Worm (Caenorhabditis elegans) whole organism, early embryonic: ENCODE results near the gene T07G12.5.

Experiments used
- B0310.2 ChIP-seq: sonication (generic microtip); optimal IDR thresholded peaks from 2 replicates; lab custom pipeline; 2016; ENCODE audit warnings: mild to moderate bottlenecking, missing genetic modification characterization, missing compliant biosample characterization
- F13C5.2 ChIP-seq: sonication (generic microtip); optimal IDR thresholded peaks from 2 replicates; lab custom pipeline; 2017; ENCODE audit warnings: mild to moderate bottlenecking, missing genetic modification characterization, inconsistent platforms, missing compliant biosample characterization
- aly-1 ChIP-seq: sonication (generic microtip); optimal IDR thresholded peaks from 2 replicates; lab custom pipeline; 2016; ENCODE audit warnings: missing genetic modification characterization, missing compliant biosample characterization
- ama-1 ChIP-seq: fragments of 150-350 bp; optimal IDR thresholded peaks from 2 replicates; lab custom pipeline; 2014
- ceh-13 ChIP-seq: fragments of 200-800 bp; sonication (Bioruptor generic); optimal IDR thresholded peaks from 2 replicates; lab custom pipeline; 2018; ENCODE audit warnings: mild to moderate bottlenecking, missing genetic modification characterization, missing compliant biosample characterization
- ceh-36 ChIP-seq: sonication (generic microtip); optimal IDR thresholded peaks from 2 replicates; lab custom pipeline; 2016; ENCODE audit warnings: missing genetic modification characterization, inconsistent platforms, missing compliant biosample characterization
- ets-7 ChIP-seq: sonication (generic microtip); optimal IDR thresholded peaks from 2 replicates; lab custom pipeline; 2016; ENCODE audit warnings: missing genotype, missing genetic modification characterization, missing compliant biosample characterization
- flt-1 ChIP-seq: fragments of 200-800 bp; sonication (Bioruptor generic); IDR thresholded peaks from 2 replicates; pipeline ENCODE4 v1.3.6; 2022; ENCODE audit warnings: missing genetic modification characterization, missing compliant biosample characterization
- hmbx-1 ChIP-seq: sonication (generic microtip); optimal IDR thresholded peaks from 2 replicates; lab custom pipeline; 2016; ENCODE audit warnings: mild to moderate bottlenecking, missing genetic modification characterization, missing compliant biosample characterization
- hmg-4 ChIP-seq: fragments of 200-800 bp; sonication (Bioruptor generic); optimal IDR thresholded peaks from 2 replicates; lab custom pipeline; 2018; ENCODE audit warnings: mild to moderate bottlenecking, missing genetic modification characterization, missing compliant biosample characterization
- hnd-1 ChIP-seq: sonication (generic microtip); optimal IDR thresholded peaks from 2 replicates; lab custom pipeline; 2016; ENCODE audit warnings: missing genetic modification characterization, missing compliant biosample characterization
- pes-1 ChIP-seq: fragments of 200-800 bp; sonication (Bioruptor generic); IDR thresholded peaks from 2 replicates; pipeline ENCODE4 v1.3.6; 2022; ENCODE audit warnings: missing genetic modification reagents, missing genetic modification characterization, missing compliant biosample characterization
- scrt-1 ChIP-seq: fragments of 200-800 bp; sonication (Bioruptor generic); IDR thresholded peaks from 2 replicates; pipeline ENCODE4 v1.3.6; 2022; ENCODE audit warnings: missing genetic modification characterization, missing compliant biosample characterization
- sea-1 ChIP-seq: fragments of 200-800 bp; sonication (Bioruptor generic); conservative IDR thresholded peaks from 2 replicates; pipeline ENCODE4 v1.3.6; 2022; ENCODE audit warnings: missing genetic modification characterization, missing compliant biosample characterization
- tbx-11 ChIP-seq: fragments of 200-800 bp; sonication (Bioruptor generic); IDR thresholded peaks from 2 replicates; pipeline ENCODE4 v1.3.6; 2022; ENCODE audit warnings: missing genetic modification characterization, missing compliant biosample characterization
- tbx-37 ChIP-seq: fragments of 200-800 bp; sonication (Bioruptor generic); conservative IDR thresholded peaks from 2 replicates; pipeline ENCODE4 v1.3.6; 2022; ENCODE audit warnings: missing genetic modification reagents, missing genetic modification characterization, missing compliant biosample characterization
- tra-4 ChIP-seq: sonication (generic microtip); optimal IDR thresholded peaks from 2 replicates; lab custom pipeline; 2017; ENCODE audit warnings: missing genetic modification characterization, missing compliant biosample characterization

The T07G12.5 gene

DNA sequence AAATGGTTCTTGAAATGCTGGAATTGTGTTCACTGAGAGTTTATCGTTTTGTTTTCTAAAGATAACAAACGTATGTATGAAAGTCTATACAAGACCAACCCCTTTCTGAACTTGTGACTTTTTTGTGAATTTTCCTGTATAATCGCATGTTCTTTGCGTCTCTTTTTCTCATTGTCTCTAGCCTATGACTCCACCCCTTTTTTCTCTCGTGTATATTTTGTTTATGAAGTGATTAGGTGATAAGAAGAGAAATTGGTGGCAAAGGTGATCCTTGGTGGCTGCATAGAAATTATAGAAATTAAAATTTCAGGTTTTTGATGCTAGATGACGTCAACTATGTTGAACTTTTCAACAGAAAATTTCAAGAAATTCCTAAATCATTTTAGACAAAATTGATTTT lies at the start of gene T07G12.5:
Gene T07G12.5, minus strand, starts transcription at position 101 of the 400 bp plus-strand sequence.
- TF ChIP-seq B0310.2 (tag; lab: Kevin White, UChicago), result no peak
- no peak for TF ChIP-seq tra-4 (tag; lab: Kevin White, UChicago)
- no peak for TF ChIP-seq hmg-4 (GFP tag; lab: Kevin White, UChicago)
- no peak for TF ChIP-seq sea-1 (GFP tag; lab: Robert Waterston, UW)
- TF ChIP-seq aly-1 (tag; lab: Kevin White, UChicago), result no peak
- TF ChIP-seq ceh-13, result no peak
- TF ChIP-seq ceh-36 (tag; lab: Kevin White, UChicago), result no peak
- TF ChIP-seq ets-7 (tag; lab: Kevin White, UChicago), result no peak
- TF ChIP-seq F13C5.2, result no peak
- TF ChIP-seq hnd-1 (tag; lab: Kevin White, UChicago), result no peak
- no peak for TF ChIP-seq ama-1 (lab: Kevin White, UChicago)

DNA sequence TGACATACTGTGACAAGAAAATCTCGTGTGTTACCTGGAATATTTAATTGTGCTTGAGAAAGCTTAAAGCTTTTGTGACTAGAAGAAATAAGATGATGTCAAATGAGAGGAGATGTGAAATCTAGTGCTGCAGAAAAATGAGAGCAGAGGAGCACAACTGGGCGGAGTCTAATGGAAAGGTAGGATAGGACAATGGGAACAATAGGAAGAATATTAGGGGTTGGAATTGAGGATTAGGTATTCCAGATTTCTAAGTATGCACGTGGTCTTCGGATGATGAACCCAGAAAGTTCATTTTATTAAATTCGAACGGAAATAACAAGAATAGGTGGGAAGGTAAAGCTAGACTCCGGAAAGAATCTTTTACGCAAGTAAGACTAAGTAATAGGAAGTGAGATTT lies 48.6 kb upstream of the T07G12.5 start, which contains the start of gene C43F9.7:
Gene C43F9.7, minus strand, starts transcription at position 101 of the 400 bp plus-strand sequence.
- TF ChIP-seq ets-7 (tag; lab: Kevin White, UChicago), result no peak
- TF ChIP-seq hmg-4 (GFP tag; lab: Kevin White, UChicago), result no peak
- no peak for TF ChIP-seq ceh-36 (tag; lab: Kevin White, UChicago)
- TF ChIP-seq sea-1 (GFP tag; lab: Robert Waterston, UW), result no peak
- no peak for TF ChIP-seq F13C5.2
- TF ChIP-seq scrt-1, result no peak
- TF ChIP-seq pes-1 (GFP tag; lab: Robert Waterston, UW), result no peak
- TF ChIP-seq flt-1, result no peak
- no peak for TF ChIP-seq hmbx-1 (tag; lab: Kevin White, UChicago)
- TF ChIP-seq tra-4 (tag; lab: Kevin White, UChicago), result no peak
- no peak for TF ChIP-seq B0310.2 (tag; lab: Kevin White, UChicago)
- TF ChIP-seq tbx-11 (GFP tag; lab: Robert Waterston, UW), result no peak
- no peak for TF ChIP-seq ama-1 (lab: Kevin White, UChicago)

DNA sequence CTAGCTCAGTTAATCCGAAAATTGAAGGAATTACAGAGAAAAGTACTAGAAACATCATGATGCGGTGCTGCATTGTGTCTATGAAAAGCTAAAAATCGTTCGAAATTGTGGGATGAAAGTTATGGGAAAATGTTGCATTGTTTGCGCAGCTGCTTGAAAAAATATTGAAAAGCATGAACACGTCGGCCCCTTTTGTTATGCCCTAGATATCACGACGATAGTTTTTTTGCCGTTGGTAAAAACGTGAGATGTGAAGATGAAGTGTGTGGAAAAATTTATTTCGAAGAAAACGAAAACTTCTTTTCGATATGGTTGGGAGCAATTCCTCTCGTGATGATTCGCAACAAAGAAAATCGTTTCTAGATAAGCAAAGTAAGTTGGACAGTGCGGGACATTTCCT lies 45.7 kb upstream of the T07G12.5 start, which contains the start of the genes C43F9.5 and nkb-2:
Gene C43F9.5, minus strand, starts transcription at position 101 of the 400 bp plus-strand sequence.
Gene nkb-2, plus strand, starts transcription at position 277 of the 400 bp plus-strand sequence.
- TF ChIP-seq aly-1 (tag; lab: Kevin White, UChicago), result no peak
- TF ChIP-seq tra-4 (tag; lab: Kevin White, UChicago), result no peak
- no peak for TF ChIP-seq sea-1 (GFP tag; lab: Robert Waterston, UW)
- no peak for TF ChIP-seq ceh-36 (tag; lab: Kevin White, UChicago)
- no peak for TF ChIP-seq pes-1 (GFP tag; lab: Robert Waterston, UW)
- no peak for TF ChIP-seq ets-7 (tag; lab: Kevin White, UChicago)
- no peak for TF ChIP-seq hmbx-1 (tag; lab: Kevin White, UChicago)
- no peak for TF ChIP-seq scrt-1
- no peak for TF ChIP-seq ama-1 (lab: Kevin White, UChicago)
- no peak for TF ChIP-seq B0310.2 (tag; lab: Kevin White, UChicago)
- TF ChIP-seq ceh-13, result no peak
- no peak for TF ChIP-seq tbx-11 (GFP tag; lab: Robert Waterston, UW)
- TF ChIP-seq tbx-37 (GFP tag; lab: Robert Waterston, UW), result no peak
- no peak for TF ChIP-seq hnd-1 (tag; lab: Kevin White, UChicago)
- TF ChIP-seq flt-1, result no peak
- TF ChIP-seq F13C5.2, result no peak
- TF ChIP-seq hmg-4 (GFP tag; lab: Kevin White, UChicago), result no peak

DNA sequence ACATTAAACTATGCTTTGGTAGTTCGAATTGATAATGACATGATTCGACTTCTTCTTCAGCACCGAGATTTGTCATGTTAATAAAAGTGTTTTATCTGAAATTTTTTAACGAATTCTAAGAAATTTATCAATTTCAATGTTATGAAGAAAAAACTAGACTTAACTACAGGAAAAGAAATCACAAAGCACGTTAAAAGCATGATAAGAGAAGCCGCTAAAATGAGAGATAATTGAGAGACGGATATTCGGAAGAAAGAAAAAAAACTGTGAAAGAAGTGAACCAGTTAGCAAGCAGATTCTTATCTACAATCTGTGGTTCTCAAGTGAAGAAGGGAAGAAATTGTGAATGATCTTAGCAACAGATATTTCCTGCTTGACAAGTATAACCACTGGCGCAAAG lies 44.1 kb upstream of the T07G12.5 start, which contains the start of gene C43F9.4:
Gene C43F9.4, minus strand, starts transcription at position 101 of the 400 bp plus-strand sequence.
- no peak for TF ChIP-seq B0310.2 (tag; lab: Kevin White, UChicago)
- no peak for TF ChIP-seq hmg-4 (GFP tag; lab: Kevin White, UChicago)
- TF ChIP-seq tra-4 (tag; lab: Kevin White, UChicago), result no peak
- TF ChIP-seq sea-1 (GFP tag; lab: Robert Waterston, UW), result no peak
- TF ChIP-seq pes-1 (GFP tag; lab: Robert Waterston, UW), result no peak
- TF ChIP-seq flt-1, result no peak

DNA sequence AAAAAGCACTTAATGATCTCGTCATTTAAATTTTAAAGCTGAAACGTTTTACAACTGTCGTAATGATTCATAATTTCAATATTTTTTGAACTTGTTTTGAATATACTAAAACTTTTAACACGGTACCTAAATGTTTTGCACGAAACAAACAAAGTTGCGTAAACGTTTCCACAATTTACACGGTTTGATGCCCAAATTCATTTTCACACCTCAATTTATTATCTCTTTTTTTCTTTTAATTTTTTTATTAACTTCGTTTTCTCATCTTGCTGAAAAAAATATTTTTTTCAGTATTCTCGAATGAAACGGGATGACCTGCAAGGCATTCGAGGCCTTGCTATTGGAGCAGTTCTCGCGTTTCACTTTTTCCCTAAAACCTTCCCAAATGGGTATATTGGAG lies 39.3 kb upstream of the T07G12.5 start, which contains the start of gene oac-8:
Gene oac-8, plus strand, starts transcription at position 301 of the 400 bp plus-strand sequence.
- TF ChIP-seq aly-1 (tag; lab: Kevin White, UChicago) (no peak), pes-1 (GFP tag; lab: Robert Waterston, UW) (no peak), ceh-36 (tag; lab: Kevin White, UChicago) (no peak), scrt-1 (no peak), hmbx-1 (tag; lab: Kevin White, UChicago) (no peak), flt-1 (no peak), tbx-37 (GFP tag; lab: Robert Waterston, UW) (no peak)

DNA sequence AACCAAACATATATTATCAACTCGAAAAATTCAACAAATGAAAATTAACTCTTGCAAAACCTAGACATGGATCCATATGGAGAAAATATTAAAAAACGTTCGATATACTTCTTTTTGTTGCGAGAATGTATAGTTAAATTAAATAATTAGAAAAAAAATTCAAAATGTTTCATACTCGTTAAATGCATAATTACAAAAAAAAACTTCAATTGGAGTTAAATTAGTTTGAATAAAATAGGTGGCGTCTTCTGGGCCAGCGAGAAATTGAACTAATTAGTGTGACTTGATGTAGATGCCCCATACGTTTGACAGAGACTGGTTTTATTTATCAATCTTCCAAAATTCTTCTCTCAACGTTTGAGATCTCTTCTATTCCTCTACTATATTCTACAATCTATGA lies 33.4 kb upstream of the T07G12.5 start, which contains the start of gene lgc-43:
Gene lgc-43, plus strand, starts transcription at position 301 of the 400 bp plus-strand sequence.
- TF ChIP-seq tbx-11 (GFP tag; lab: Robert Waterston, UW) (no peak), hnd-1 (tag; lab: Kevin White, UChicago) (no peak), ama-1 (lab: Kevin White, UChicago) (no peak), aly-1 (tag; lab: Kevin White, UChicago) (no peak), B0310.2 (tag; lab: Kevin White, UChicago) (no peak), hmbx-1 (tag; lab: Kevin White, UChicago) (no peak), ets-7 (tag; lab: Kevin White, UChicago) (no peak), sea-1 (GFP tag; lab: Robert Waterston, UW) (no peak), pes-1 (GFP tag; lab: Robert Waterston, UW) (no peak), hmg-4 (GFP tag; lab: Kevin White, UChicago) (no peak), scrt-1 (no peak), ceh-36 (tag; lab: Kevin White, UChicago) (no peak), F13C5.2 (no peak), ceh-13 (no peak), flt-1 (no peak), tra-4 (tag; lab: Kevin White, UChicago) (no peak), tbx-37 (GFP tag; lab: Robert Waterston, UW) (no peak)

DNA sequence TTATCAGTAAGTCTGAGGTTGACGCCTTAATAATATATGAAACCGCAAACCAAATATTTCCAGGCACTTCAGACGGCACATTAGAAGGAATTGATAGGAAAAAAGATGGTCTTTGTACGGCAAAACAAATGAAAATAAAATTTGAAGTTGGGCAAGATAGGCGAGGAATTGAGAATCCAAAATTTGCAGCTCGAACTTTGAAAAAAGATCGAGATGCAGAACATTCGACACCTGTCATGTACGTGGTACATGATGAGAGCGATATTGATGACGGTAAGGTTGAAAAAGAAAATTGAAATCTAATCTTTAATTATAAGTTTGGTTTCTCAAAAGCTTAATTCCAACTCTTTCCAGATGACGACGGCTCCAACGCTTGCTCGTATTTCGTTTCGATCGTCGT lies 32.7 kb upstream of the T07G12.5 start:
- TF ChIP-seq tra-4 (tag; lab: Kevin White, UChicago) (no peak), aly-1 (tag; lab: Kevin White, UChicago) (no peak), ama-1 (lab: Kevin White, UChicago) (no peak), flt-1 (no peak), hmg-4 (GFP tag; lab: Kevin White, UChicago) (no peak), ets-7 (tag; lab: Kevin White, UChicago) (no peak)
